Fruit fly (Drosophila melanogaster) whole organism, embryonic: Measurements from ENCODE around the gene CG32631.
A peak's percentile ranks its signal among the peaks of the same experiment; 100 is the strongest.

Experiments used
- Adf1 ChIP-seq: fragments of 200-800 bp; sonication (Bioruptor generic); IDR thresholded peaks from 2 replicates; pipeline ENCODE4 v1.3.6; 2022; ENCODE audit warnings: missing biosample characterization, missing genetic modification characterization
- B-H1 ChIP-seq: fragments of 200-800 bp; sonication (Bioruptor generic); IDR thresholded peaks from 3 replicates; pipeline ENCODE4 v1.3.6; 2022; ENCODE audit warnings: missing biosample characterization, missing genetic modification characterization
- Blimp-1 ChIP-seq: fragments of 200-800 bp; sonication (Bioruptor generic); optimal IDR thresholded peaks from 3 replicates; lab custom pipeline; 2018; ENCODE audit warnings: missing biosample characterization, missing genetic modification characterization, mild to moderate bottlenecking, moderate library complexity, missing genetic modification reagents
- BtbVII ChIP-seq: fragments of 200-800 bp; sonication (Bioruptor generic); optimal IDR thresholded peaks from 3 replicates; lab custom pipeline; 2017; ENCODE audit warnings: missing biosample characterization, mild to moderate bottlenecking, missing genetic modification characterization
- C15 ChIP-seq: fragments of 200-800 bp; sonication (Bioruptor generic); IDR thresholded peaks from 3 replicates; pipeline ENCODE4 v1.3.6; 2022; ENCODE audit warnings: missing biosample characterization, missing genetic modification characterization
- CG10462 ChIP-seq: fragments of 200-800 bp; sonication (Bioruptor generic); optimal IDR thresholded peaks from 2 replicates; lab custom pipeline; 2016; ENCODE audit warnings: missing biosample characterization, missing genetic modification characterization
- CG12104 ChIP-seq: fragments of 200-800 bp; sonication (Bioruptor generic); optimal IDR thresholded peaks from 3 replicates; lab custom pipeline; 2016; ENCODE audit warnings: missing biosample characterization, missing genetic modification characterization
- CG12236 ChIP-seq: fragments of 200-800 bp; sonication (Bioruptor generic); optimal IDR thresholded peaks from 2 replicates; lab custom pipeline; 2016; ENCODE audit warnings: missing biosample characterization, missing genetic modification characterization
- CG12299 ChIP-seq: fragments of 200-800 bp; sonication (Bioruptor generic); optimal IDR thresholded peaks from 2 replicates; lab custom pipeline; 2018; ENCODE audit warnings: missing biosample characterization, mild to moderate bottlenecking, missing genetic modification characterization
- CG12659 ChIP-seq: fragments of 200-800 bp; sonication (Bioruptor generic); optimal IDR thresholded peaks from 3 replicates; lab custom pipeline; 2017; ENCODE audit warnings: mild to moderate bottlenecking, missing biosample characterization, missing genetic modification reagents, missing genetic modification characterization
- CG13296 ChIP-seq: fragments of 200-800 bp; sonication (Bioruptor generic); optimal IDR thresholded peaks from 3 replicates; lab custom pipeline; 2018; ENCODE audit warnings: missing biosample characterization, mild to moderate bottlenecking, missing genetic modification characterization
- CG14014 ChIP-seq: fragments of 200-800 bp; sonication (Bioruptor generic); IDR thresholded peaks from 2 replicates; pipeline ENCODE4 v1.3.6; 2022; ENCODE audit warnings: missing biosample characterization, missing genetic modification characterization
- CG17186 ChIP-seq: fragments of 200-800 bp; sonication (Bioruptor generic); optimal IDR thresholded peaks from 3 replicates; lab custom pipeline; 2017; ENCODE audit warnings: missing biosample characterization, missing genetic modification reagents, missing genetic modification characterization
- CG18764 ChIP-seq: fragments of 200-800 bp; sonication (Bioruptor generic); optimal IDR thresholded peaks from 3 replicates; lab custom pipeline; 2016; ENCODE audit warnings: missing biosample characterization, missing genetic modification characterization
- CG30431 ChIP-seq: fragments of 200-800 bp; sonication (Bioruptor generic); optimal IDR thresholded peaks from 2 replicates; lab custom pipeline; 2017; ENCODE audit warnings: missing biosample characterization, missing genetic modification characterization
- CG33557 ChIP-seq: fragments of 200-800 bp; sonication (Bioruptor generic); optimal IDR thresholded peaks from 2 replicates; lab custom pipeline; 2019; ENCODE audit warnings: missing biosample characterization, mild to moderate bottlenecking, missing genetic modification characterization, moderate library complexity
- CG3407 ChIP-seq: fragments of 200-800 bp; sonication (Bioruptor generic); optimal IDR thresholded peaks from 2 replicates; lab custom pipeline; 2018; ENCODE audit warnings: missing biosample characterization, mild to moderate bottlenecking, missing genetic modification characterization
- CG3838 ChIP-seq: fragments of 200-800 bp; sonication (Bioruptor generic); optimal IDR thresholded peaks from 3 replicates; lab custom pipeline; 2016; ENCODE audit warnings: missing biosample characterization, missing genetic modification characterization
- CG7372 ChIP-seq: fragments of 200-800 bp; sonication (Bioruptor generic); IDR thresholded peaks from 2 replicates; pipeline ENCODE4 v1.3.6; 2022; ENCODE audit warnings: missing biosample characterization, missing genetic modification characterization
- CG7786 ChIP-seq: fragments of 200-800 bp; sonication (Bioruptor generic); optimal IDR thresholded peaks from 2 replicates; lab custom pipeline; 2016; ENCODE audit warnings: missing biosample characterization, missing genetic modification characterization
- CG8924 ChIP-seq: fragments of 200-800 bp; optimal IDR thresholded peaks from 3 replicates; lab custom pipeline; 2019; ENCODE audit warnings: missing biosample characterization, mild to moderate bottlenecking, missing genetic modification characterization, moderate library complexity
- CoRest ChIP-seq: fragments of 200-800 bp; sonication (Bioruptor generic); optimal IDR thresholded peaks from 3 replicates; lab custom pipeline; 2018; ENCODE audit warnings: missing biosample characterization, mild to moderate bottlenecking, missing genetic modification characterization, moderate library complexity
- CrebB ChIP-seq: fragments of 200-800 bp; sonication (Bioruptor generic); optimal IDR thresholded peaks from 3 replicates; lab custom pipeline; 2018; ENCODE audit warnings: missing biosample characterization, mild to moderate bottlenecking, missing genetic modification characterization
- D19B ChIP-seq: fragments of 200-800 bp; sonication (Bioruptor generic); optimal IDR thresholded peaks from 2 replicates; lab custom pipeline; 2017; ENCODE audit warnings: missing biosample characterization, mild to moderate bottlenecking, missing genetic modification characterization
- Dfd ChIP-seq, 2 experiments: fragments of >200 bp; optimal IDR thresholded peaks; 2 replicates each; lab custom pipeline; 2017; ENCODE audit warnings: missing biosample characterization in 2 of 2, missing genetic modification characterization in 2 of 2
- Drgx ChIP-seq: fragments of 200-800 bp; sonication (Bioruptor generic); IDR thresholded peaks from 2 replicates; pipeline ENCODE4 v1.3.6; 2022; ENCODE audit warnings: missing biosample characterization, missing genetic modification characterization
- Fer2 ChIP-seq: fragments of 200-800 bp; sonication (Bioruptor generic); optimal IDR thresholded peaks from 2 replicates; lab custom pipeline; 2018; ENCODE audit warnings: missing biosample characterization, mild to moderate bottlenecking, missing genetic modification characterization, moderate library complexity
- GATAe ChIP-seq: fragments of 200-800 bp; sonication (Bioruptor generic); conservative IDR thresholded peaks from 2 replicates; pipeline ENCODE4 v1.3.6; 2022; ENCODE audit warnings: missing biosample characterization, missing genetic modification characterization
- HLH4C ChIP-seq: fragments of 200-800 bp; sonication (Bioruptor generic); IDR thresholded peaks from 3 replicates; pipeline ENCODE4 v1.3.6; 2022; ENCODE audit warnings: missing biosample characterization, missing genetic modification characterization; ENCODE audit not compliant: partially characterized antibody
- Hey ChIP-seq: fragments of 200-800 bp; sonication (Bioruptor generic); optimal IDR thresholded peaks from 3 replicates; lab custom pipeline; 2018; ENCODE audit warnings: missing biosample characterization, mild to moderate bottlenecking, missing genetic modification characterization
- Meics ChIP-seq: fragments of 200-800 bp; sonication (Bioruptor generic); optimal IDR thresholded peaks from 2 replicates; lab custom pipeline; 2017; ENCODE audit warnings: missing biosample characterization, mild to moderate bottlenecking, missing genetic modification characterization
- Myb ChIP-seq: fragments of 200-800 bp; sonication (Bioruptor generic); optimal IDR thresholded peaks from 2 replicates; lab custom pipeline; 2016; ENCODE audit warnings: missing biosample characterization, missing genetic modification characterization
- Xbp1 ChIP-seq: fragments of 200-800 bp; sonication (Bioruptor generic); optimal IDR thresholded peaks from 3 replicates; lab custom pipeline; 2016; ENCODE audit warnings: missing biosample characterization, mild to moderate bottlenecking, missing genetic modification characterization
- ab ChIP-seq: fragments of 200-800 bp; sonication (Bioruptor generic); optimal IDR thresholded peaks from 2 replicates; lab custom pipeline; 2016; ENCODE audit warnings: missing biosample characterization, missing genetic modification characterization
- abd-A ChIP-seq: fragments of 200-800 bp; sonication (Bioruptor generic); optimal IDR thresholded peaks from 3 replicates; lab custom pipeline; 2019; ENCODE audit warnings: missing biosample characterization, mild to moderate bottlenecking, missing genetic modification characterization, moderate library complexity
- cg ChIP-seq: fragments of 200-800 bp; sonication (Bioruptor generic); optimal IDR thresholded peaks from 3 replicates; lab custom pipeline; 2019; ENCODE audit warnings: missing biosample characterization, mild to moderate bottlenecking, missing genetic modification characterization, moderate library complexity
- croc ChIP-seq: fragments of 200-800 bp; sonication (Bioruptor generic); conservative IDR thresholded peaks from 3 replicates; pipeline ENCODE4 v1.3.6; 2022; ENCODE audit warnings: missing biosample characterization, missing genetic modification characterization
- gem ChIP-seq: fragments of 200-800 bp; sonication (Bioruptor generic); optimal IDR thresholded peaks from 2 replicates; lab custom pipeline; 2019; ENCODE audit warnings: missing biosample characterization, mild to moderate bottlenecking, missing genetic modification characterization, moderate library complexity
- grau ChIP-seq: fragments of 200-800 bp; optimal IDR thresholded peaks from 3 replicates; lab custom pipeline; 2019; ENCODE audit warnings: missing biosample characterization, mild to moderate bottlenecking, missing genetic modification characterization, moderate library complexity
- ind ChIP-seq: fragments of 200-800 bp; sonication (Bioruptor generic); optimal IDR thresholded peaks from 3 replicates; lab custom pipeline; 2016; ENCODE audit warnings: missing biosample characterization, missing genetic modification characterization
- jing ChIP-seq: fragments of 200-800 bp; sonication (Bioruptor generic); optimal IDR thresholded peaks from 2 replicates; lab custom pipeline; 2018; ENCODE audit warnings: missing biosample characterization, mild to moderate bottlenecking, missing genetic modification characterization
- kni ChIP-seq: fragments of 200-800 bp; sonication (Bioruptor generic); optimal IDR thresholded peaks from 3 replicates; lab custom pipeline; 2017; ENCODE audit warnings: mild to moderate bottlenecking, missing biosample characterization, missing genetic modification reagents, missing genetic modification characterization
- lmd ChIP-seq: fragments of 200-800 bp; sonication (Bioruptor generic); IDR thresholded peaks from 2 replicates; pipeline ENCODE4 v1.3.6; 2022; ENCODE audit warnings: missing biosample characterization, missing genetic modification characterization
- mld ChIP-seq: fragments of 200-800 bp; sonication (Bioruptor generic); IDR thresholded peaks from 3 replicates; pipeline ENCODE4 v1.3.6; 2022; ENCODE audit warnings: missing biosample characterization, missing genetic modification characterization; ENCODE audit not compliant: partially characterized antibody
- oc ChIP-seq: fragments of 200-800 bp; sonication (Bioruptor generic); optimal IDR thresholded peaks from 2 replicates; lab custom pipeline; 2018; ENCODE audit warnings: missing biosample characterization, mild to moderate bottlenecking, missing genetic modification characterization, moderate library complexity
- ro ChIP-seq: fragments of 200-800 bp; sonication (Bioruptor generic); IDR thresholded peaks from 2 replicates; pipeline ENCODE4 v1.3.6; 2022; ENCODE audit warnings: missing biosample characterization, missing genetic modification characterization
- sens ChIP-seq: fragments of 200-800 bp; sonication (Bioruptor generic); peaks from one replicate; lab custom pipeline; 2016; ENCODE audit warnings: missing biosample characterization, missing genetic modification characterization
- so ChIP-seq: fragments of 200-800 bp; sonication (Bioruptor generic); IDR thresholded peaks from 3 replicates; pipeline ENCODE4 v1.3.6; 2022; ENCODE audit warnings: missing biosample characterization, missing genetic modification characterization
- sr ChIP-seq: fragments of 200-800 bp; sonication (Bioruptor generic); IDR thresholded peaks from 3 replicates; pipeline ENCODE4 v1.3.6; 2022; ENCODE audit warnings: missing biosample characterization, missing genetic modification characterization

CG32631 gene

dm6 chrX:13565490-13566156, 9.4 kb downstream of the CG32631 start (continued):
- TF ChIP-seq Adf1 (GFP tag; lab: Robert Waterston, UW) (no peak), oc (tag; lab: Kevin White, UChicago) (no peak), kni (no peak), Xbp1 (GFP tag; lab: Kevin White, UChicago) (peak; percentile 2), sens (GFP tag; lab: Kevin White, UChicago) (peak; percentile 13), D19B (GFP tag; lab: Kevin White, UChicago) (no peak), gem (tag; lab: Kevin White, UChicago) (peak; percentile 14), Drgx (GFP tag; lab: Robert Waterston, UW) (no peak; the same call in 1 of the 2 replicates), BtbVII (GFP tag; lab: Kevin White, UChicago) (no peak), CG10462 (GFP tag; lab: Kevin White, UChicago) (no peak), CrebB (tag; lab: Kevin White, UChicago) (no peak), lmd (no peak), CG18764 (GFP tag; lab: Kevin White, UChicago) (no peak)

dm6 chrX:13568127-13568526, 11.9 kb downstream of the CG32631 start:
- no peak for TF ChIP-seq CG12299
- TF ChIP-seq GATAe (GFP tag; lab: Robert Waterston, UW), result no peak
- no peak for TF ChIP-seq CG33557 (GFP tag; lab: Kevin White, UChicago)
- no peak for TF ChIP-seq CG8924
- TF ChIP-seq CG12659 (GFP tag; lab: Kevin White, UChicago), result no peak
- no peak for TF ChIP-seq CG3407 (GFP tag; lab: Kevin White, UChicago)
- TF ChIP-seq ind (GFP tag; lab: Kevin White, UChicago), result peak; percentile 35
- no peak for TF ChIP-seq CG30431 (GFP tag; lab: Kevin White, UChicago)
- peak; percentile 8 for TF ChIP-seq CG13296 (GFP tag; lab: Kevin White, UChicago)
- TF ChIP-seq B-H1 (GFP tag; lab: Robert Waterston, UW), result no peak
- no peak for TF ChIP-seq mld (GFP tag; lab: Robert Waterston, UW)
- TF ChIP-seq CG10462 (GFP tag; lab: Kevin White, UChicago), result no peak
- TF ChIP-seq ab (GFP tag; lab: Kevin White, UChicago), result no peak
- TF ChIP-seq Myb (GFP tag; lab: Kevin White, UChicago), result no peak
- TF ChIP-seq CG7372, result no peak
- TF ChIP-seq sr, result no peak
- peak; percentile 0 for TF ChIP-seq Xbp1 (GFP tag; lab: Kevin White, UChicago)
- no peak for TF ChIP-seq CG3838 (GFP tag; lab: Kevin White, UChicago)
- peak; percentile 34 for TF ChIP-seq Blimp-1 (GFP tag; lab: Kevin White, UChicago)
- peak; percentile 10 for TF ChIP-seq Meics (GFP tag; lab: Kevin White, UChicago)
- no peak for TF ChIP-seq Fer2 (tag; lab: Kevin White, UChicago)
- no peak for TF ChIP-seq Dfd (GFP tag; optimal IDR thresholded peaks at IDR 0.05; lab: Kevin White, UChicago)
- no peak for TF ChIP-seq grau
- no peak for TF ChIP-seq cg (GFP tag; lab: Kevin White, UChicago)
- TF ChIP-seq HLH4C, result no peak
- no peak for TF ChIP-seq CG12236
- no peak for TF ChIP-seq C15
- no peak for TF ChIP-seq jing (GFP tag; lab: Kevin White, UChicago)
- no peak for TF ChIP-seq ro (GFP tag; lab: Robert Waterston, UW)
- TF ChIP-seq CG17186, result no peak
- TF ChIP-seq CoRest, result peak; percentile 9
- no peak for TF ChIP-seq Hey
- TF ChIP-seq abd-A (tag; lab: Kevin White, UChicago), result no peak
- TF ChIP-seq so, result no peak
- peak; percentile 22; the same call in 1 of the 2 replicates for TF ChIP-seq CG14014 (GFP tag; lab: Robert Waterston, UW)
- no peak for TF ChIP-seq croc (GFP tag; lab: Robert Waterston, UW)
- TF ChIP-seq CG7786 (GFP tag; lab: Kevin White, UChicago), result no peak
- TF ChIP-seq CG12104, result no peak
